Fruit fly (Drosophila melanogaster) whole organism, pupa: Measurements from ENCODE around the gene Rab23.

Experiments used
- CG10348 ChIP-seq: fragments of 200-800 bp; sonication (Bioruptor generic); IDR thresholded peaks from 2 replicates; pipeline ENCODE4 v1.3.6; 2022; ENCODE audit warnings: missing biosample characterization, missing genetic modification characterization
- CG12605 ChIP-seq: fragments of 200-800 bp; sonication (Bioruptor generic); IDR thresholded peaks from 2 replicates; pipeline ENCODE4 v1.3.6; 2022; ENCODE audit warnings: missing biosample characterization, missing genetic modification characterization
- CG13204 ChIP-seq: fragments of 200-800 bp; sonication (Bioruptor generic); optimal IDR thresholded peaks from 2 replicates; lab custom pipeline; 2018; ENCODE audit warnings: missing biosample characterization, mild to moderate bottlenecking, missing genetic modification characterization, moderate library complexity
- CG15710 ChIP-seq: fragments of 200-800 bp; sonication (Bioruptor generic); optimal IDR thresholded peaks from 2 replicates; lab custom pipeline; 2018; ENCODE audit warnings: missing biosample characterization, mild to moderate bottlenecking, missing genetic modification characterization, moderate library complexity
- CG17806 ChIP-seq: fragments of 200-800 bp; sonication (Bioruptor generic); optimal IDR thresholded peaks from 2 replicates; lab custom pipeline; 2018; ENCODE audit warnings: missing biosample characterization, mild to moderate bottlenecking, missing genetic modification characterization, moderate library complexity
- CG32121 ChIP-seq: fragments of 200-800 bp; sonication (Bioruptor generic); IDR thresholded peaks from 2 replicates; pipeline ENCODE4 v1.3.6; 2022; ENCODE audit warnings: missing biosample characterization, missing genetic modification characterization
- CG34367 ChIP-seq: fragments of 200-800 bp; sonication (Bioruptor generic); optimal IDR thresholded peaks from 2 replicates; lab custom pipeline; 2018; ENCODE audit warnings: missing biosample characterization, mild to moderate bottlenecking, missing genetic modification characterization
- CG4496 ChIP-seq: fragments of 200-800 bp; sonication (Bioruptor generic); IDR thresholded peaks from 3 replicates; pipeline ENCODE4 v1.3.6; 2022; ENCODE audit warnings: missing biosample characterization, missing genetic modification characterization
- CG8159 ChIP-seq: fragments of 200-800 bp; sonication (Bioruptor generic); optimal IDR thresholded peaks from 3 replicates; lab custom pipeline; 2018; ENCODE audit warnings: missing biosample characterization, mild to moderate bottlenecking, missing genetic modification characterization, moderate library complexity
- CG8301 ChIP-seq: fragments of 200-800 bp; sonication (Bioruptor generic); optimal IDR thresholded peaks from 2 replicates; lab custom pipeline; 2018; ENCODE audit warnings: missing biosample characterization, mild to moderate bottlenecking, missing genetic modification characterization
- CG9948 ChIP-seq: fragments of 200-800 bp; sonication (Bioruptor generic); optimal IDR thresholded peaks from 2 replicates; lab custom pipeline; 2018; ENCODE audit warnings: missing biosample characterization, mild to moderate bottlenecking, missing genetic modification characterization, moderate library complexity
- D1 ChIP-seq: fragments of 200-800 bp; sonication (Bioruptor generic); optimal IDR thresholded peaks from 2 replicates; lab custom pipeline; 2018; ENCODE audit warnings: missing biosample characterization, mild to moderate bottlenecking, missing genetic modification characterization, moderate library complexity
- EcR ChIP-seq: fragments of 200-800 bp; sonication (Bioruptor generic); optimal IDR thresholded peaks from 3 replicates; lab custom pipeline; 2019; ENCODE audit warnings: missing biosample characterization, missing genetic modification characterization, mild to moderate bottlenecking, moderate library complexity, missing genetic modification reagents
- Ets98B ChIP-seq: fragments of 200-800 bp; sonication (Bioruptor generic); IDR thresholded peaks from 2 replicates; pipeline ENCODE4 v1.3.6; 2022; ENCODE audit warnings: missing biosample characterization, missing genetic modification characterization
- Pif1A ChIP-seq: fragments of 200-800 bp; sonication (Bioruptor generic); optimal IDR thresholded peaks from 3 replicates; lab custom pipeline; 2016; ENCODE audit warnings: missing biosample characterization, missing genetic modification characterization
- Pif1B ChIP-seq: fragments of 200-800 bp; sonication (Bioruptor generic); optimal IDR thresholded peaks from 3 replicates; lab custom pipeline; 2016; ENCODE audit warnings: missing biosample characterization, missing genetic modification characterization
- Snoo ChIP-seq: fragments of 200-800 bp; sonication (Bioruptor generic); optimal IDR thresholded peaks from 3 replicates; lab custom pipeline; 2017; ENCODE audit warnings: missing biosample characterization, mild to moderate bottlenecking, missing genetic modification characterization, inconsistent platforms
- fd96Ca ChIP-seq: fragments of 200-800 bp; sonication (Bioruptor generic); IDR thresholded peaks from 3 replicates; pipeline ENCODE4 v1.3.6; 2022; ENCODE audit warnings: missing biosample characterization, missing genetic modification characterization
- gl ChIP-seq: fragments of 200-800 bp; sonication (Bioruptor generic); optimal IDR thresholded peaks from 2 replicates; lab custom pipeline; 2018; ENCODE audit warnings: missing biosample characterization, mild to moderate bottlenecking, missing genetic modification characterization
- rn ChIP-seq: fragments of 200-800 bp; sonication (Bioruptor generic); IDR thresholded peaks from 2 replicates; pipeline ENCODE4 v1.3.6; 2022; ENCODE audit warnings: missing biosample characterization, missing genetic modification characterization

Gene Rab23

dm6 chr3R:5636519-5637430 lies 48.5 kb downstream of the Rab23 start, which contains the start of the genes CG31548 and CG12170:
Gene CG31548, minus strand, starts transcription at chr3R:5636852.
Gene CG12170, plus strand, starts transcription at chr3R:5637234.
- TF ChIP-seq CG12605 (GFP tag; lab: Robert Waterston, UW) (peak; percentile 12; the same call in 1 of the 2 replicates), CG9948 (tag; lab: Kevin White, UChicago) (no peak), CG17806 (tag; lab: Kevin White, UChicago) (peak; percentile 48), CG8301 (tag; lab: Kevin White, UChicago) (no peak), Snoo (tag; lab: Kevin White, UChicago) (peak; percentile 27), CG8159 (no peak), Ets98B (no peak), CG15710 (tag; lab: Kevin White, UChicago) (peak; percentile 34), fd96Ca (0 out of 3 replicates have a peak, but pooled peaks have one; percentile 6)

- TF ChIP-seq rn (GFP tag; lab: Robert Waterston, UW) = no peak
- TF ChIP-seq Pif1A = no peak
- TF ChIP-seq CG13204 (GFP tag; lab: Kevin White, UChicago) = no peak
- TF ChIP-seq CG9948 (tag; lab: Kevin White, UChicago) = no peak
- no peak for TF ChIP-seq gl (tag; lab: Kevin White, UChicago)
- TF ChIP-seq fd96Ca = no peak
- TF ChIP-seq Pif1B (GFP tag; lab: Kevin White, UChicago) = no peak
- TF ChIP-seq EcR (GFP tag; lab: Kevin White, UChicago) = no peak
- TF ChIP-seq Snoo (tag; lab: Kevin White, UChicago) = no peak
- no peak for TF ChIP-seq D1 (tag; lab: Kevin White, UChicago)
- TF ChIP-seq CG32121 = no peak
- no peak for TF ChIP-seq CG8159
- no peak for TF ChIP-seq CG15710 (tag; lab: Kevin White, UChicago)
- TF ChIP-seq CG34367 (tag; lab: Kevin White, UChicago) = no peak
- no peak for TF ChIP-seq Ets98B
These were observed 49.7 kb downstream of the Rab23 start, which contains the start of gene CG31546 for dm6 chr3R:5635524-5635923. Gene CG31546, minus strand, starts transcription at chr3R:5635624.

- TF ChIP-seq CG10348 (GFP tag; lab: Robert Waterston, UW) = no peak
- TF ChIP-seq EcR (GFP tag; lab: Kevin White, UChicago) = peak; percentile 18
These were observed 51.8 kb downstream of the Rab23 start, which contains the start of gene CG12171 for dm6 chr3R:5633437-5633836. Gene CG12171, plus strand, starts transcription at chr3R:5633627.

- TF ChIP-seq fd96Ca (no peak), CG12605 (GFP tag; lab: Robert Waterston, UW) (no peak), gl (tag; lab: Kevin White, UChicago) (no peak), CG4496 (no peak)
These were observed 53.1 kb downstream of the Rab23 start, which contains the start of gene CG31549 for dm6 chr3R:5632182-5632581. Gene CG31549, plus strand, starts transcription at chr3R:5632192.
